Worm (Caenorhabditis elegans): ENCODE measurements around the gene tmem-17.

tmem-17 gene

ce11 chrIII:7045643-7046042 is 24.4 kb upstream of the tmem-17 start, which contains the start of gene R01H2.7:
TSS of gene R01H2.7 (minus strand) at chrIII:7045743.
- TF ChIP-seq nhr-2 (tag; optimal IDR thresholded peaks at IDR 0.05) (no peak), nhr-237 (tag; optimal IDR thresholded peaks at IDR 0.05) (no peak)

DNA sequence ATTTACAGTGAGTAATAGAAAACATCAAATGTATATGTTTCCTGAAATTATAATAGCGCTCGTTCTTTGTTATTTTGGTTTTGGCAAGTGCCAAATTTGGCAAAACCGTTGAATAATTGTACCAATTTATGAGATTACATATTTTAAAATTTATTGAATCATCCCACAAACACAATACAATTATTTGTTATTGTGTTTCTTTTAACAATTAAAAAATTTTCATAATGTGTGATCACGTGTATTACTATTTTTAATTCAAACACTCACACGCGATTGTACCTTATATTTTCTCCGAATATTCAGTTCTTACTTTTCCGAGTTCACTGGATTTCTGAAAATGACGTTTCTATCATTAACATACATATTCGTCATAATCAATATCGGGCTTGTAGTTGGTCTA is 13.8 kb upstream of the tmem-17 start, which contains the start of gene R01H2.2:
Gene R01H2.2, plus strand, starts transcription at position 301 of the 400 bp plus-strand sequence.
- TF ChIP-seq elt-3 (tag; optimal IDR thresholded peaks at IDR 0.05) (no peak), mep-1 (tag; optimal IDR thresholded peaks at IDR 0.05) (no peak), nhr-28 (tag; optimal IDR thresholded peaks at IDR 0.05) (no peak), nhr-2 (tag; optimal IDR thresholded peaks at IDR 0.05) (no peak)

DNA sequence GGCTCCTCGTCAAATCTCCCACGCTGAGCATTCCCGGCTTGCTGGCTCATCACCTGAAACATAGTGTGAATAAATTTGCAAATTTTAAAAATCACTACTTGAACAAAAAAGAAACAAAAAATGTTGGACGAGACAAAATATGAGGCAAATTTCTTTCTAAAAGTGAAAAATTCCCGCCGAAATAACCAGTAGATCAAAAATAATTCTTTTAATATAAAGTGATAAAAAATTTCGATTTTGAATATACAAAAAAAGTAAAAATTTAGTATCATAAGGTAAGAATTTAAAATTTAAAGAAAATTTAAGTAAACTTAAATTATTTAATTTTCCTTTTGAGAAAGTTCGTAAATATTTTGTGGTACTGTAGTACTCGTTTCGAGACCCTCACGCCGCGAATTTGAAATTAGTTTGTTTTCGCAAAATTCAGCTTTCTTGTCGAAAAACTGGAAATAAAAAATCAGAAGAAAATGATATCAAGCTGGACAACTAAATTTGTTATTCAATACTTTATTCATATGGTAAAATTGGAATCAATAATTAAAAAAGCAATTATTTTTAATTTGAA is 9.5 kb upstream of the tmem-17 start, which contains the start of gene egg-2:
Gene egg-2, minus strand, starts transcription at position 53 of the 565 bp plus-strand sequence.
- TF ChIP-seq snpc-4 (tag; optimal IDR thresholded peaks at IDR 0.05) (no peak), mab-5 (tag; optimal IDR thresholded peaks at IDR 0.05) (no peak), ceh-43 (GFP tag; optimal IDR thresholded peaks at IDR 0.05) (no peak), sptf-1 (tag; optimal IDR thresholded peaks at IDR 0.05) (no peak), flh-1 (GFP tag; optimal IDR thresholded peaks at IDR 0.05) (no peak), M03D4.4 (tag; optimal IDR thresholded peaks at IDR 0.05) (no peak), zip-8 (tag; optimal IDR thresholded peaks at IDR 0.05) (no peak), blmp-1 (tag; optimal IDR thresholded peaks at IDR 0.05) (no peak), ces-1 (GFP tag; optimal IDR thresholded peaks at IDR 0.05) (no peak), lin-32 (GFP tag; optimal IDR thresholded peaks at IDR 0.05) (no peak), pha-4 (tag; optimal IDR thresholded peaks at IDR 0.05) (no peak), ham-2 (GFP tag; optimal IDR thresholded peaks at IDR 0.05) (no peak), elt-1 (tag; optimal IDR thresholded peaks at IDR 0.05; ENCODE audit: borderline replicate concordance, insufficient read depth) (no peak), cnd-1 (tag; optimal IDR thresholded peaks at IDR 0.05) (no peak), drap-1 (GFP tag; optimal IDR thresholded peaks at IDR 0.05) (no peak), nhr-76 (tag; optimal IDR thresholded peaks at IDR 0.05) (no peak), mep-1 (tag; optimal IDR thresholded peaks at IDR 0.05) (no peak), lin-13 (tag; optimal IDR thresholded peaks at IDR 0.05) (no peak), elt-3 (tag; optimal IDR thresholded peaks at IDR 0.05) (no peak), nhr-28 (tag; optimal IDR thresholded peaks at IDR 0.05) (no peak)

DNA sequence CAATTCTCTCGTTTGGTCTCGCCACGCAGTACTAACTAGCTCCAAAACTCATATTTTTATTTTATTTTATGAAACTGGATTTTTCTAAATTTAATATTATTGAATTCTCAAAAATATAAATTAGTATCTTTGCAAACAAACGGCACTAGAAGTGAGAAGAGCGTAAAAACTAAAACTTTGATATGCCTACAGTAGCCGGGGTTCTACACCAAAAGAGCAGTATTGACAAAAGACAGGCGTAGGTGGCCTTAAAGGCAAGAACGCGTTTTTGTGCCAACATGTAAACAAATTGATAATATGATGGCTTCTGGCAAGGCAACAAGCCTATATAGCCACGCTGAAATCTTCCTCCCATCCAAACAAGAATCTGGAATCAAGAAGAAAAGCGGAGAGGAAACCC is 7.5 kb upstream of the tmem-17 start, which contains the start of gene R01H2.1:
Gene R01H2.1, plus strand, starts transcription at position 301 of the 400 bp plus-strand sequence.
- TF ChIP-seq ceh-83 (GFP tag; optimal IDR thresholded peaks at IDR 0.05) (no peak), sptf-1 (tag; optimal IDR thresholded peaks at IDR 0.05) (no peak), cnd-1 (tag; optimal IDR thresholded peaks at IDR 0.05) (no peak), elt-3 (tag; optimal IDR thresholded peaks at IDR 0.05) (no peak), M03D4.4 (tag; optimal IDR thresholded peaks at IDR 0.05) (no peak), zip-8 (tag; optimal IDR thresholded peaks at IDR 0.05) (no peak), unc-62 (GFP tag; optimal IDR thresholded peaks at IDR 0.05) (no peak), ceh-43 (GFP tag; optimal IDR thresholded peaks at IDR 0.05) (no peak), sem-2 (GFP tag; optimal IDR thresholded peaks at IDR 0.05) (no peak), lsy-2 (tag; optimal IDR thresholded peaks at IDR 0.05) (no peak), mab-5 (tag; optimal IDR thresholded peaks at IDR 0.05) (no peak)

DNA sequence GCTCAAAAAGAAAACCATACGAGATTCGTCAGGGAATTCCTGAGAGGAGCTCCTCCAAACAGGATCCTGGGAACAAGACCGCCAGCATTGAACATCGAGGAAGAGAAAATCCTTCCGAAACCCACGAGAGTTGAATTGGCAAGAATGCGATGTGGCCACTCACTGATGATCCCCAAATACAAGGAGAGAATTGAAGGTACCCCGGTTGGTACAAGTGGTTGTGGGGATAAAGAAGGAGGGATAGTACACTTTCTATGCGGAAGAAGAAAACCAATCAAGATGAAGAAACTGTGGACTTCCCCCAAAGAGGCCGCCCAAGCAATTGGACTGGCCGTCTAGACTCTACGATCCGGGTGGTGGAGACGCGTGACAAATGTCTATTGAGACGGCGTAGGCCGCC is 7.0 kb upstream of the tmem-17 start:
- TF ChIP-seq ces-1 (GFP tag; optimal IDR thresholded peaks at IDR 0.05) (no peak), zip-8 (tag; optimal IDR thresholded peaks at IDR 0.05) (no peak), cnd-1 (tag; optimal IDR thresholded peaks at IDR 0.05) (no peak), blmp-1 (tag; optimal IDR thresholded peaks at IDR 0.05) (no peak), unc-39 (tag; optimal IDR thresholded peaks at IDR 0.05) (no peak), mep-1 (tag; optimal IDR thresholded peaks at IDR 0.05) (no peak), unc-120 (tag; optimal IDR thresholded peaks at IDR 0.05; ENCODE audit: poor library complexity, severe bottlenecking) (no peak), mls-2 (tag; optimal IDR thresholded peaks at IDR 0.05) (no peak), pha-4 (tag; optimal IDR thresholded peaks at IDR 0.05) (no peak), tbx-8 (GFP tag; optimal IDR thresholded peaks at IDR 0.05) (no peak), sem-2 (GFP tag; optimal IDR thresholded peaks at IDR 0.05) (no peak), ceh-83 (GFP tag; optimal IDR thresholded peaks at IDR 0.05) (no peak), ceh-39 (tag; optimal IDR thresholded peaks at IDR 0.05) (no peak), elt-1 (tag; optimal IDR thresholded peaks at IDR 0.05; ENCODE audit: borderline replicate concordance, insufficient read depth) (no peak), sptf-1 (tag; optimal IDR thresholded peaks at IDR 0.05) (no peak), nhr-76 (tag; optimal IDR thresholded peaks at IDR 0.05) (no peak), drap-1 (GFP tag; optimal IDR thresholded peaks at IDR 0.05) (no peak), M03D4.4 (tag; optimal IDR thresholded peaks at IDR 0.05) (no peak), unc-62 (GFP tag; optimal IDR thresholded peaks at IDR 0.05) (no peak), elt-3 (tag; optimal IDR thresholded peaks at IDR 0.05) (no peak)
